Fruit fly (Drosophila melanogaster): ENCODE measurements around the gene Sf3b5.

- no peak for TF ChIP-seq Sox102F (GFP tag; optimal IDR thresholded peaks at IDR 0.05)
- TF ChIP-seq salr (GFP tag; optimal IDR thresholded peaks at IDR 0.05), result no peak
- TF ChIP-seq CG3032 (tag; optimal IDR thresholded peaks at IDR 0.05), result no peak
- no peak for TF ChIP-seq lz (GFP tag; optimal IDR thresholded peaks at IDR 0.05)
- TF ChIP-seq CG3919 (GFP tag; optimal IDR thresholded peaks at IDR 0.05), result no peak
- no peak for TF ChIP-seq CG6276 (GFP tag; optimal IDR thresholded peaks at IDR 0.05)
- TF ChIP-seq Blimp-1 (GFP tag; optimal IDR thresholded peaks at IDR 0.05), result no peak
- no peak for TF ChIP-seq CG9139 (GFP tag; optimal IDR thresholded peaks at IDR 0.05)
- no peak for TF ChIP-seq Ets21C (GFP tag; optimal IDR thresholded peaks at IDR 0.05)
- TF ChIP-seq vri (GFP tag; optimal IDR thresholded peaks at IDR 0.05), result no peak
- no peak for TF ChIP-seq fd85E (GFP tag; optimal IDR thresholded peaks at IDR 0.05)
- no peak for TF ChIP-seq Lpt (GFP tag; optimal IDR thresholded peaks at IDR 0.05)
- TF ChIP-seq CG7368 (GFP tag; optimal IDR thresholded peaks at IDR 0.05), result no peak
Measured at dm6 chr3R:9002542-9002941, 12.6 kb downstream of the Sf3b5 start.
